Worm (Caenorhabditis elegans): ENCODE data around the gene Y73C8C.8.

- TF ChIP-seq lag-1 (GFP tag; IDR thresholded peaks at IDR 0.05) (no peak), let-607 (tag; optimal IDR thresholded peaks at IDR 0.05) (no peak), ztf-22 (GFP tag; optimal IDR thresholded peaks at IDR 0.05) (no peak), ama-1 (optimal IDR thresholded peaks at IDR 0.05) (no peak), ama-1 (GFP tag; optimal IDR thresholded peaks at IDR 0.05) (no peak), nfya-2 (GFP tag; IDR thresholded peaks at IDR 0.05) (no peak), K11D2.4 (GFP tag; IDR thresholded peaks at IDR 0.05) (no peak), Y53F4B.3 (GFP tag; IDR thresholded peaks at IDR 0.05) (no peak), pha-4 (tag; optimal IDR thresholded peaks at IDR 0.05) (no peak), C17E4.6 (GFP tag; IDR thresholded peaks at IDR 0.05) (no peak), aptf-2 (GFP tag; conservative IDR thresholded peaks at IDR 0.05) (no peak), nhr-90 (tag; optimal IDR thresholded peaks at IDR 0.05) (no peak), F57A8.1 (GFP tag; optimal IDR thresholded peaks at IDR 0.05) (no peak), F37B4.10 (GFP tag; IDR thresholded peaks at IDR 0.05) (no peak), unc-62 (GFP tag; optimal IDR thresholded peaks at IDR 0.05) (no peak)
These were observed 44.5 kb downstream of the Y73C8C.8 start, which contains the start of gene str-40 for ce11 chrV:3069101-3069500.

Data from whole organism, young adult.